Worm (Caenorhabditis elegans): ENCODE measurements around the gene flcn-1.

The flcn-1 gene

DNA sequence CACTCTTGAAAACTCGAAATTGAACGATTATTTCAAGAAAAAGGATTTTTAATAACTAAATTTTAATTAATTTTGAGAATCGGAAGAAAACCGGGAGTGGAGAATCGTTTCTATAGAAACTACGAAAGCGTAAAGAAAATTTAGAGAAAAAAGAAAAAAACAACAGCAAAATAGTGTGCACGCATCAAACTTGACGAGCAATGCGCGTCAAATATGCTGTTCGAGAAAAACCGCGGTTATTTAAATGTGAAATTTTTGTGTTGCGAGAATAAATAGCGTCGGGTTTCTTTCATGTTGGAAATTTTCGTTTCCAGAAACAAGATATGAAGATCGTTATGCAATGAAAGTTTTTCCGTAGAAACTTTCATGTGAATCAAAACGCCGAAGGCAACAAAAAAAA, 45.4 kb downstream of the flcn-1 start (continued):
- TF ChIP-seq lin-35 (GFP tag; optimal IDR thresholded peaks at IDR 0.05) (peak; percentile 93 to 97), fkh-10 (GFP tag; optimal IDR thresholded peaks at IDR 0.05) (peak; percentile 2), rnt-1 (tag; optimal IDR thresholded peaks at IDR 0.05) (peak; percentile 50), nhr-19 (GFP tag; conservative IDR thresholded peaks at IDR 0.05) (peak; percentile 46), ama-1 (optimal IDR thresholded peaks at IDR 0.05) (no peak), xbp-1 (tag; optimal IDR thresholded peaks at IDR 0.05) (peak; percentile 43), dsc-1 (tag; optimal IDR thresholded peaks at IDR 0.05) (peak; percentile 35), elt-2 (tag; optimal IDR thresholded peaks at IDR 0.05) (no peak), ztf-11 (tag; optimal IDR thresholded peaks at IDR 0.05) (no peak), unc-30 (tag; optimal IDR thresholded peaks at IDR 0.05) (no peak), zag-1 (tag; optimal IDR thresholded peaks at IDR 0.05) (no peak), fkh-4 (tag; optimal IDR thresholded peaks at IDR 0.05; ENCODE audit: borderline replicate concordance) (no peak), ceh-90 (tag; optimal IDR thresholded peaks at IDR 0.05) (no peak), nhr-76 (tag; optimal IDR thresholded peaks at IDR 0.05) (no peak), swsn-7 (tag; optimal IDR thresholded peaks at IDR 0.05) (peak; percentile 44), blmp-1 (tag; optimal IDR thresholded peaks at IDR 0.05) (peak; percentile 10), zip-4 (GFP tag; optimal IDR thresholded peaks at IDR 0.05) (no peak), nhr-77 (tag; optimal IDR thresholded peaks at IDR 0.05) (no peak), dpl-1 (GFP tag; optimal IDR thresholded peaks at IDR 0.05) (peak; percentile 90 to 95 (median 94)), sptf-1 (tag; optimal IDR thresholded peaks at IDR 0.05) (no peak), unc-130 (tag; optimal IDR thresholded peaks at IDR 0.05) (peak; percentile 39), tbx-2 (tag; optimal IDR thresholded peaks at IDR 0.05) (peak; percentile 55), hlh-4 (tag; optimal IDR thresholded peaks at IDR 0.05) (no peak), nhr-71 (tag; optimal IDR thresholded peaks at IDR 0.05) (peak; percentile 66), pqm-1 (tag; optimal IDR thresholded peaks at IDR 0.05) (no peak), egl-13 (tag; optimal IDR thresholded peaks at IDR 0.05) (no peak), unc-98 (GFP tag; IDR thresholded peaks at IDR 0.05) (no peak), snpc-4 (tag; optimal IDR thresholded peaks at IDR 0.05) (peak; percentile 43), ceh-63 (GFP tag; optimal IDR thresholded peaks at IDR 0.05) (no peak), lin-15B (tag; optimal IDR thresholded peaks at IDR 0.05) (peak; percentile 32), elt-3 (tag; optimal IDR thresholded peaks at IDR 0.05) (no peak), mab-9 (GFP tag; IDR thresholded peaks at IDR 0.05) (no peak), ceh-88 (GFP tag; IDR thresholded peaks at IDR 0.05) (no peak), skn-1 (tag; optimal IDR thresholded peaks at IDR 0.05) (peak; percentile 53), jun-1 (tag; optimal IDR thresholded peaks at IDR 0.05) (no peak), ztf-4 (tag; optimal IDR thresholded peaks at IDR 0.05) (no peak), unc-86 (tag; optimal IDR thresholded peaks at IDR 0.05) (peak; percentile 28), fos-1 (tag; optimal IDR thresholded peaks at IDR 0.05) (no peak), pag-3 (tag; optimal IDR thresholded peaks at IDR 0.05; ENCODE audit: borderline replicate concordance, insufficient read depth) (no peak), ceh-8 (GFP tag; optimal IDR thresholded peaks at IDR 0.05) (no peak)

- TF ChIP-seq efl-1 (optimal IDR thresholded peaks at IDR 0.05) (peak; percentile 41 to 62), efl-1 (GFP tag; optimal IDR thresholded peaks at IDR 0.05 in 1 of 2) (peak in 1 of 2 experiments; percentile 43), F16B12.6 (tag; optimal IDR thresholded peaks at IDR 0.05) (peak; percentile 68), mep-1 (tag; optimal IDR thresholded peaks at IDR 0.05) (peak; percentile 29), rnt-1 (tag; optimal IDR thresholded peaks at IDR 0.05) (peak; percentile 17), nhr-47 (tag; optimal IDR thresholded peaks at IDR 0.05) (peak; percentile 6), lin-35 (GFP tag; optimal IDR thresholded peaks at IDR 0.05) (peak in 1 of 2 experiments; percentile 11), unc-130 (tag; optimal IDR thresholded peaks at IDR 0.05) (no peak), ama-1 (optimal IDR thresholded peaks at IDR 0.05) (no peak), dpl-1 (GFP tag; optimal IDR thresholded peaks at IDR 0.05) (peak in 2 of 3 experiments; percentile 18 to 50), lsy-2 (tag; optimal IDR thresholded peaks at IDR 0.05) (peak; percentile 44 to 66)
Measured at ce11 chrII:6975725-6976124, 47.2 kb downstream of the flcn-1 start.

Data from whole organism, L1 larva.